Worm (Caenorhabditis elegans): ENCODE measurements around the gene C04E6.7.
A peak's percentile ranks its signal among the peaks of the same experiment; 100 is the strongest.

C04E6.7 gene

DNA sequence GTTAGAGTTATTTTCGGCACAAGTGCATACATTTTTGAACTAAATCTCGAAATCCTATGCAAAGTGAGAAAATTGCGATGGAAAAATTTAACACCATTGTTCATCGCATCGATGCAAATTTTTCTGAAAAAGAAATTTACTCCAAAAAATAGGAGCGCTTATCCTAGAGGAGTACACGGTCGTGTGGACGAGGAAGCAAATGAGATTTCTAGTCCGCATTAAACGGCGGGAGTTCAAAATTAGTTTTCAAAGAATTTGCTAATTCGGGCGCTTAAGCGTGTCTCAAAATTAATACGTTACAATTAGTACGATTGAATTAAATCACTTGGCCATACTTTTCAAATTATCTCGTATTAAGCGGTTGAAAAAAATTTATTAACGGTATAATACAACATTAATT lies 24.6 kb downstream of the C04E6.7 start, which contains the start of gene lrpr-1 (continued):
- TF ChIP-seq fkh-10 (GFP tag; optimal IDR thresholded peaks at IDR 0.05) (peak; percentile 3), D1046.2 (GFP tag; IDR thresholded peaks at IDR 0.05) (0 out of 2 replicates have a peak, but pooled peaks have one; percentile 49), zfp-2 (tag; optimal IDR thresholded peaks at IDR 0.05) (no peak), F44E2.7 (GFP tag; IDR thresholded peaks at IDR 0.05) (no peak), madf-5 (GFP tag; IDR thresholded peaks at IDR 0.05) (0 out of 4 replicates have a peak, but pooled peaks of 1 of the 2 experiments have one; percentile 81), nhr-42 (GFP tag; IDR thresholded peaks at IDR 0.05) (no peak), mdl-1 (tag; optimal IDR thresholded peaks at IDR 0.05) (no peak), ces-1 (GFP tag; optimal IDR thresholded peaks at IDR 0.05) (no peak), T20F7.1 (GFP tag; optimal IDR thresholded peaks at IDR 0.05) (peak; percentile 81), daf-8 (GFP tag; IDR thresholded peaks at IDR 0.05) (no peak), Y48G9A.11 (GFP tag; IDR thresholded peaks at IDR 0.05) (peak; percentile 93), nhr-11 (tag; optimal IDR thresholded peaks at IDR 0.05) (peak; percentile 43), ceh-32 (tag; optimal IDR thresholded peaks at IDR 0.05; ENCODE audit: poor library complexity) (no peak), fos-1 (tag; optimal IDR thresholded peaks at IDR 0.05) (no peak), spr-1 (tag; optimal IDR thresholded peaks at IDR 0.05) (no peak), nhr-28 (tag; optimal IDR thresholded peaks at IDR 0.05) (no peak), hlh-30 (tag; optimal IDR thresholded peaks at IDR 0.05; ENCODE audit: insufficient read depth) (peak; percentile 52), dmd-9 (GFP tag; IDR thresholded peaks at IDR 0.05) (peak; percentile 91), F10B5.3 (tag; optimal IDR thresholded peaks at IDR 0.05) (peak; percentile 55), lin-13 (GFP tag; optimal IDR thresholded peaks at IDR 0.05) (peak; percentile 12), hlh-11 (tag; optimal IDR thresholded peaks at IDR 0.05) (no peak), nhr-41 (GFP tag; IDR thresholded peaks at IDR 0.05) (no peak), tag-97 (GFP tag; IDR thresholded peaks at IDR 0.05) (peak; percentile 81; the same call in 1 of the 2 replicates), lir-3 (tag; optimal IDR thresholded peaks at IDR 0.05) (no peak), ceh-28 (tag; optimal IDR thresholded peaks at IDR 0.05) (no peak), skn-1 (tag; optimal IDR thresholded peaks at IDR 0.05) (no peak), ceh-44 (GFP tag; IDR thresholded peaks at IDR 0.05) (0 out of 2 replicates have a peak, but pooled peaks have one; percentile 18), mes-2 (tag; optimal IDR thresholded peaks at IDR 0.05; ENCODE audit: poor library complexity, severe bottlenecking) (peak; percentile 99), Y75B8A.6 (GFP tag; IDR thresholded peaks at IDR 0.05) (no peak), ceh-82 (tag; optimal IDR thresholded peaks at IDR 0.05) (no peak), F26F4.8 (GFP tag; conservative IDR thresholded peaks at IDR 0.05) (no peak), nhr-102 (tag; optimal IDR thresholded peaks at IDR 0.05) (no peak), R02D3.7 (tag; optimal IDR thresholded peaks at IDR 0.05) (no peak), zip-2 (tag; optimal IDR thresholded peaks at IDR 0.05) (no peak), mdt-29 (GFP tag; IDR thresholded peaks at IDR 0.05) (0 out of 2 replicates have a peak, but pooled peaks have one; percentile 23), cey-2 (tag; optimal IDR thresholded peaks at IDR 0.05; ENCODE audit: borderline replicate concordance, insufficient read depth) (no peak), F49E8.2 (tag; optimal IDR thresholded peaks at IDR 0.05; ENCODE audit: borderline replicate concordance) (peak; percentile 52), ZK337.2 (GFP tag; IDR thresholded peaks at IDR 0.05) (peak; percentile 97), snpc-1.2 (GFP tag; IDR thresholded peaks at IDR 0.05) (no peak), dpl-1 (GFP tag; optimal IDR thresholded peaks at IDR 0.05) (peak; percentile 99), unc-62 (GFP tag; optimal IDR thresholded peaks at IDR 0.05 in 1 of 2) (no peak), unc-62 (tag; optimal IDR thresholded peaks at IDR 0.05) (no peak), lin-29 (GFP tag; IDR thresholded peaks at IDR 0.05) (no peak), dmd-8 (GFP tag; IDR thresholded peaks at IDR 0.05) (no peak), lin-15B (tag; optimal IDR thresholded peaks at IDR 0.05) (no peak), gei-8 (GFP tag; optimal IDR thresholded peaks at IDR 0.05) (no peak), lin-39 (tag; optimal IDR thresholded peaks at IDR 0.05) (no peak), nhr-111 (GFP tag; optimal IDR thresholded peaks at IDR 0.05) (no peak), nhr-6 (tag; optimal IDR thresholded peaks at IDR 0.05) (peak; percentile 75), pha-4 (GFP tag; IDR thresholded peaks at IDR 0.05) (no peak), pha-4 (tag; optimal IDR thresholded peaks at IDR 0.05) (no peak), ztf-11 (tag; optimal IDR thresholded peaks at IDR 0.05) (no peak)
